Worm (Caenorhabditis elegans): Measurements from ENCODE around the gene F20D6.15.

The F20D6.15 gene

DNA sequence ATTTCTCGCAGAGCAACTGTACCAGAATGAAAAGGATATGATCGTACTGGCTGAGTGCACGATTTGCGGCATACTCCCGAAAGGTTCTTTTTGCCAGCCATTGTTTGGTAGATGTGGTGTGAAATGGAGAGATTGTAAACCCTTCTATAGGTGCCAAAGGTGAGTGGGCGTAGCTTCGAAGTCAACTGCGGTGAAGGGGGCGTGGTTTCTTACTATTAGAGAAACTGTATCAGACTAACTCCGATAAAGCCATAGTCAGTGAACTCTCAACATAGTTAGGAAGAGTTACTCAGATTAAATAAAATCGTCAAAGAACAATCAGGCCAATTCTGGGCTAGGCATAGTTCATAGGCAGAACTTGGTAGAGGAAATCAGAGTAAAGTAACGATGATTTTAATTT is 10.9 kb downstream of the F20D6.15 start, which contains the start of gene F20D6.9:
Gene F20D6.9 (minus strand): TSS at position 101 of the 400 bp plus-strand sequence.
- TF ChIP-seq klf-2 (GFP tag; conservative IDR thresholded peaks at IDR 0.05) (no peak), tab-1 (GFP tag; IDR thresholded peaks at IDR 0.05) (no peak), ztf-23 (GFP tag; IDR thresholded peaks at IDR 0.05) (no peak), ref-1 (GFP tag; conservative IDR thresholded peaks at IDR 0.05) (no peak), med-1 (GFP tag; optimal IDR thresholded peaks at IDR 0.05; ENCODE audit: insufficient read depth) (no peak), T22C8.4 (GFP tag; IDR thresholded peaks at IDR 0.05) (no peak), flt-1 (GFP tag; IDR thresholded peaks at IDR 0.05) (no peak), cog-1 (tag; optimal IDR thresholded peaks at IDR 0.05) (no peak), ztf-29 (GFP tag; IDR thresholded peaks at IDR 0.05) (no peak)

- TF ChIP-seq ztf-29 (GFP tag; IDR thresholded peaks at IDR 0.05) (no peak), ztf-23 (GFP tag; IDR thresholded peaks at IDR 0.05) (no peak), flt-1 (GFP tag; IDR thresholded peaks at IDR 0.05) (no peak), ref-1 (GFP tag; conservative IDR thresholded peaks at IDR 0.05) (no peak), cog-1 (tag; optimal IDR thresholded peaks at IDR 0.05) (no peak), klf-2 (GFP tag; conservative IDR thresholded peaks at IDR 0.05) (no peak), tab-1 (GFP tag; IDR thresholded peaks at IDR 0.05) (no peak), T22C8.4 (GFP tag; IDR thresholded peaks at IDR 0.05) (no peak), med-1 (GFP tag; optimal IDR thresholded peaks at IDR 0.05; ENCODE audit: insufficient read depth) (no peak)
These were observed 16.6 kb downstream of the F20D6.15 start for ce11 chrV:8171688-8172087.

DNA sequence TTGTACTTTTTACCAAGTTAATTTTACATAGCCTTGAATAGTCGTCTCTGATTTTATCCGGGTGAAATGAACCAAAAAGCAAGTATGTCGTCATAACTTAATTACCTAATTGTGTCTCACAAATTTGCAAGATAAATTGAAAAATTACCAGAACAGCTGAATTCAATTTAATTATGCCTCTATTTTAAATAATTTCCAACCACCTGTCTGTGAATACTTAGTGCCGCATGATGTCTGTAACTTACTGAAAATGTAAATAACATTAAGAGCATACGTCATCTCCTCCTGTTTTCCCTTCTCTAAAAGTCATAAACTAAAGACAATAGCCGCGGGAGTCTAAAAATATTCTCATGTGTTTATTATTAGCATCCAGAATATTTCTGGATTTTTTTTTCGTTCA is 18.0 kb downstream of the F20D6.15 start:
- TF ChIP-seq ref-1 (GFP tag; conservative IDR thresholded peaks at IDR 0.05), result no peak
- TF ChIP-seq flt-1 (GFP tag; IDR thresholded peaks at IDR 0.05), result no peak
- TF ChIP-seq klf-2 (GFP tag; conservative IDR thresholded peaks at IDR 0.05), result no peak
- TF ChIP-seq T22C8.4 (GFP tag; IDR thresholded peaks at IDR 0.05), result no peak
- TF ChIP-seq cog-1 (tag; optimal IDR thresholded peaks at IDR 0.05), result no peak
- TF ChIP-seq tab-1 (GFP tag; IDR thresholded peaks at IDR 0.05), result no peak

DNA sequence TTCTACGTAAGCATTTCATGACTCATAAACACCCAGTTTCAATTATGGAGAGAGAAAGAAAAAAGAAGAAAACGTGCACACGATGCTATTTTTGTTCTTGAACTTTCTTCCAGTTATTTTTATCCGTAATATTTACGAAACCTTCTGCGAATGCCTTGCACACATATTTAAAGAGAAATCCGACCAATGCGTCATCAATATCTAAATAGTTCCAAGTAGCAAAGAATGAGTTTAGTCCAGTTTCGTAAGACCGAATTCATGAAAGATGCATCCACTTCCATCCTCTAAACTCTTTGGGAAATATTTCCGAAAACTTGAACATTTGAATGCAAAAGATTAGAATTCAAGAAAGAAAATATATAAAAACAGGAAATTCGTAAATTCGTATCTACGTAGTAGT is 19.1 kb downstream of the F20D6.15 start:
- TF ChIP-seq T22C8.4 (GFP tag; IDR thresholded peaks at IDR 0.05), result no peak
- no peak for TF ChIP-seq cog-1 (tag; optimal IDR thresholded peaks at IDR 0.05)
- no peak for TF ChIP-seq ztf-23 (GFP tag; IDR thresholded peaks at IDR 0.05)

- no peak for TF ChIP-seq klf-2 (GFP tag; conservative IDR thresholded peaks at IDR 0.05)
- no peak for TF ChIP-seq ref-1 (GFP tag; conservative IDR thresholded peaks at IDR 0.05)
- TF ChIP-seq tab-1 (GFP tag; IDR thresholded peaks at IDR 0.05), result no peak
- no peak for TF ChIP-seq cog-1 (tag; optimal IDR thresholded peaks at IDR 0.05)
- no peak for TF ChIP-seq flt-1 (GFP tag; IDR thresholded peaks at IDR 0.05)
- TF ChIP-seq ztf-29 (GFP tag; IDR thresholded peaks at IDR 0.05), result no peak
- no peak for TF ChIP-seq med-1 (GFP tag; optimal IDR thresholded peaks at IDR 0.05; ENCODE audit: insufficient read depth)
- no peak for TF ChIP-seq ztf-23 (GFP tag; IDR thresholded peaks at IDR 0.05)
- no peak for TF ChIP-seq T22C8.4 (GFP tag; IDR thresholded peaks at IDR 0.05)
These were observed 19.9 kb downstream of the F20D6.15 start, which contains the start of gene F20D6.8 for ce11 chrV:8168219-8168962. F20D6.8 (minus strand) TSS chrV:8168269.

DNA sequence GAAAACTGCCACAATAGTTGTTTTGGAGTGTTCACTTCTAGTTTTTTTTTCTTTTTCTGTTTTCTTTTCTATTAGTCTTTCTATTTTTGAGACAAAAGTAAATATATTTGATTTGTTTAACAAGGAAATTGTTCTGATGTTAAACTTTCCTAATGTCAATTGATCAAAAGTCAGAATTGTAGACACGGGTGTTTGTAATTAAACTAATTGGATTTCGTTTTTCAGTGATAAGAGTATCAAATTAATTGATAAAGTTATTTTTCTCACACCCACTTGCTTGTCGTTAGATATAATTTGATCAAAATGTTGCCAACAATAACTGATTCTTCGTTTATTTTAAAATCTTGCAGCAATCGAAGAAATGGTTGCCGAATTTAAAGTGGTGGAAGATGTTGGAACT is 25.1 kb downstream of the F20D6.15 start:
- no peak for TF ChIP-seq ztf-23 (GFP tag; IDR thresholded peaks at IDR 0.05)
- TF ChIP-seq flt-1 (GFP tag; IDR thresholded peaks at IDR 0.05), result no peak
- no peak for TF ChIP-seq med-1 (GFP tag; optimal IDR thresholded peaks at IDR 0.05; ENCODE audit: insufficient read depth)
- TF ChIP-seq klf-2 (GFP tag; conservative IDR thresholded peaks at IDR 0.05), result no peak
- no peak for TF ChIP-seq tab-1 (GFP tag; IDR thresholded peaks at IDR 0.05)
- no peak for TF ChIP-seq cog-1 (tag; optimal IDR thresholded peaks at IDR 0.05)
- TF ChIP-seq T22C8.4 (GFP tag; IDR thresholded peaks at IDR 0.05), result no peak
- no peak for TF ChIP-seq ztf-29 (GFP tag; IDR thresholded peaks at IDR 0.05)
- no peak for TF ChIP-seq ref-1 (GFP tag; conservative IDR thresholded peaks at IDR 0.05)

DNA sequence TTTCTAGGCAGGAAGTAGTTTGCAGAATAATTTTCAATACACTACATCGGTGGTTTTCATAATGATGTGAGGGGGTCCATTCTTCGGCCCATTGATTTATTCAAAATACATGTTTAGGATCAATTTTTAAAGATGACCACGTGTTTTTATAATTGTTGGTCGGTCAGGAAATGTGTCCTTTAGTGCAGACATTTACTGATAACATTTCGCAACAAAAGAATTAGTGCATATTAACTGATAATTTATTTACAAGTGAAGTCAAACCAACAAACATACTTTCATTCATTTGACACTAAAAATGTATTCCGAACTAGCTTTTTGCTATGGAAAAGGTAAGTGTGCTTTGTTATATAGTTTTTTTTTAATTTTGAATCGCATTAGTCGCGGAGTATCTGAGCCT is 26.6 kb downstream of the F20D6.15 start, which contains the start of gene F20D6.5:
Gene F20D6.5 (plus strand): TSS at position 259 of the 400 bp plus-strand sequence.
- TF ChIP-seq cog-1 (tag; optimal IDR thresholded peaks at IDR 0.05), result no peak
- TF ChIP-seq ztf-23 (GFP tag; IDR thresholded peaks at IDR 0.05), result no peak
- no peak for TF ChIP-seq tab-1 (GFP tag; IDR thresholded peaks at IDR 0.05)
- no peak for TF ChIP-seq klf-2 (GFP tag; conservative IDR thresholded peaks at IDR 0.05)
- TF ChIP-seq T22C8.4 (GFP tag; IDR thresholded peaks at IDR 0.05), result no peak
- TF ChIP-seq ztf-29 (GFP tag; IDR thresholded peaks at IDR 0.05), result no peak
- TF ChIP-seq ref-1 (GFP tag; conservative IDR thresholded peaks at IDR 0.05), result no peak
- TF ChIP-seq med-1 (GFP tag; optimal IDR thresholded peaks at IDR 0.05; ENCODE audit: insufficient read depth), result no peak
- no peak for TF ChIP-seq flt-1 (GFP tag; IDR thresholded peaks at IDR 0.05)

DNA sequence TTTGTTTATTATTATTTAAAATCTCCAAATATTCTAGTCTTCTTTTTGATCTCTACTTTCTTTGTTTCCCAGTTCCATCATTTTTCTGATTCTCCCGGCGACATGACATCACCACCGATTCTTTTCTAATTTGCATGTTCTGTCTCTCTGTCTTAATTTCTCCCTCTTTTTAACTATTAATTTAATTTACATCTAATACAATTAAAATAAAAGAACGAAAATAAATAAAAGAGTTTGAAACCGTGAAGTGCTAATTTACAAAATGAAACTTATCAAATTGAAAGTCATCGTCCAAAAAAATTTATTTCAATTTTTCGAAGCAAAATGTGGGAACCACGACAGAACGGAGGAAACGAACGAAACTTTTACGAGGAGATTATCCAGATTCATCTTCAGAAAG is 28.6 kb downstream of the F20D6.15 start, which contains the start of gene F20D6.6:
Gene F20D6.6 (plus strand): TSS at position 301 of the 400 bp plus-strand sequence.
- TF ChIP-seq klf-2 (GFP tag; conservative IDR thresholded peaks at IDR 0.05) (no peak), med-1 (GFP tag; optimal IDR thresholded peaks at IDR 0.05; ENCODE audit: insufficient read depth) (no peak), ref-1 (GFP tag; conservative IDR thresholded peaks at IDR 0.05) (no peak), ztf-29 (GFP tag; IDR thresholded peaks at IDR 0.05) (no peak), ztf-23 (GFP tag; IDR thresholded peaks at IDR 0.05) (no peak), flt-1 (GFP tag; IDR thresholded peaks at IDR 0.05) (no peak), cog-1 (tag; optimal IDR thresholded peaks at IDR 0.05) (no peak), tab-1 (GFP tag; IDR thresholded peaks at IDR 0.05) (no peak)

- TF ChIP-seq med-1 (GFP tag; optimal IDR thresholded peaks at IDR 0.05; ENCODE audit: insufficient read depth) (no peak), T22C8.4 (GFP tag; IDR thresholded peaks at IDR 0.05) (no peak), klf-2 (GFP tag; conservative IDR thresholded peaks at IDR 0.05) (no peak), ref-1 (GFP tag; conservative IDR thresholded peaks at IDR 0.05) (no peak), ztf-23 (GFP tag; IDR thresholded peaks at IDR 0.05) (no peak), flt-1 (GFP tag; IDR thresholded peaks at IDR 0.05) (no peak), tab-1 (GFP tag; IDR thresholded peaks at IDR 0.05) (no peak), cog-1 (tag; optimal IDR thresholded peaks at IDR 0.05) (no peak), ztf-29 (GFP tag; IDR thresholded peaks at IDR 0.05) (no peak)
These were observed 30.8 kb downstream of the F20D6.15 start, which contains the start of gene sul-2 for ce11 chrV:8157446-8157845. sul-2 (plus strand) TSS chrV:8157746.
